Worm (Caenorhabditis elegans) whole organism, mixed stage, embryonic: ENCODE data around the gene F48F7.6.

ENCODE experiments used
- M03D4.4 ChIP-seq: sonication (generic microtip); optimal IDR thresholded peaks from 2 replicates; lab custom pipeline; 2017; ENCODE audit warnings: mild to moderate bottlenecking, missing genetic modification characterization, missing compliant biosample characterization
- ham-2 ChIP-seq: fragments of 200-800 bp; sonication (Bioruptor generic); optimal IDR thresholded peaks from 2 replicates; lab custom pipeline; 2018; ENCODE audit warnings: mild to moderate bottlenecking, missing genetic modification characterization, missing compliant biosample characterization
- hlh-1 ChIP-seq: fragments of 150-350 bp; optimal IDR thresholded peaks from 2 replicates; lab custom pipeline; 2014; ENCODE audit warnings: missing biosample characterization, missing genetic modification reagents, missing genetic modification characterization
- lin-13 ChIP-seq: fragments of 150-350 bp; optimal IDR thresholded peaks from 2 replicates; lab custom pipeline; 2014; ENCODE audit warnings: missing biosample characterization, missing genetic modification characterization
- lsy-2 ChIP-seq: fragments of 150-350 bp; optimal IDR thresholded peaks from 2 replicates; lab custom pipeline; 2014; ENCODE audit warnings: missing biosample characterization, missing genetic modification characterization
- nhr-12 ChIP-seq: fragments of 150-350 bp; optimal IDR thresholded peaks from 2 replicates; lab custom pipeline; 2014; ENCODE audit warnings: missing biosample characterization, missing genetic modification characterization
- nhr-28 ChIP-seq: fragments of 150-350 bp; optimal IDR thresholded peaks from 2 replicates; lab custom pipeline; 2014; ENCODE audit warnings: missing biosample characterization, missing genetic modification characterization
- nhr-76 ChIP-seq: sonication (generic microtip); optimal IDR thresholded peaks from 2 replicates; lab custom pipeline; 2017; ENCODE audit warnings: missing biosample characterization, missing genetic modification characterization
- unc-62 ChIP-seq: fragments of 150-350 bp; optimal IDR thresholded peaks from 2 replicates; lab custom pipeline; 2014; ENCODE audit warnings: missing biosample characterization, missing genetic modification reagents, missing genetic modification characterization

- TF ChIP-seq lsy-2 (tag; lab: Kevin White, UChicago) (no peak), hlh-1 (tag; lab: Kevin White, UChicago) (no peak), nhr-28 (tag; lab: Kevin White, UChicago) (no peak), nhr-12 (tag; lab: Kevin White, UChicago) (no peak), M03D4.4 (tag; lab: Kevin White, UChicago) (no peak), lin-13 (tag; lab: Kevin White, UChicago) (no peak), nhr-76 (tag; lab: Kevin White, UChicago) (no peak), ham-2 (GFP tag; lab: Kevin White, UChicago) (no peak), unc-62 (no peak)
Measured at ce11 chrX:14028492-14028891, 50.9 kb downstream of the F48F7.6 start.
